Worm (Caenorhabditis elegans): ENCODE data around the gene C56G2.15.

The C56G2.15 gene

DNA sequence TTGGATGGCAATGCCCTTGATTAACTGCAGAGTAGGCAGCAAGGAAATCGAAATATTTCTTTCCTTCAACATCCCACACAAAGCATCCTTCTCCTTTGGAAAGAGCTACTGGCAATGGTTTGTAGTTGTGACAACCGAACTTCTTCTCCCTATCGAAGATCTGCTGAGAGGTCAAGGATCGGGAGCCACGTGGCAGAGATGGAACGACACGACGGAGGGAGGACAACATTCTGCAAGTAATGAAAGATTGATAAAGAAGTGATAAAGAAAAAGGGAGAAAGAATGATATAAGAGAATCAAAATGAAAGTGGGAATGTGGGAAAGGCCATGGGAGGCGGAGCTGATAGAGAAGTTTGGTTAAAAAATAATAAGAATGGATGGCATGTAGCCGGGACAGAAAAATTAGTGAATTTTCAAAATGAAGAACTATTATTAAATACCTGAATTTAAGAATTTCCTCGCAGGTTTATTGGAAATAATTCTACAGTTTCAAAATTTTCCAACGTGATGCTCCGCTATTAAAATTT is 28.1 kb upstream of the C56G2.15 start, which contains the start of gene oatr-1:
Gene oatr-1, minus strand, starts transcription at position 477 of the 527 bp plus-strand sequence.
- TF ChIP-seq mep-1 (tag; optimal IDR thresholded peaks at IDR 0.05) (no peak), cnd-1 (tag; optimal IDR thresholded peaks at IDR 0.05) (no peak), lin-13 (tag; optimal IDR thresholded peaks at IDR 0.05) (no peak), ceh-43 (GFP tag; optimal IDR thresholded peaks at IDR 0.05) (no peak), mab-5 (tag; optimal IDR thresholded peaks at IDR 0.05) (no peak), snpc-4 (tag; optimal IDR thresholded peaks at IDR 0.05) (no peak), ceh-83 (GFP tag; optimal IDR thresholded peaks at IDR 0.05) (no peak), elt-1 (tag; optimal IDR thresholded peaks at IDR 0.05; ENCODE audit: borderline replicate concordance, insufficient read depth) (no peak), nhr-76 (tag; optimal IDR thresholded peaks at IDR 0.05) (no peak), M03D4.4 (tag; optimal IDR thresholded peaks at IDR 0.05) (no peak), nhr-237 (tag; optimal IDR thresholded peaks at IDR 0.05) (no peak), ham-2 (GFP tag; optimal IDR thresholded peaks at IDR 0.05) (no peak), sptf-1 (tag; optimal IDR thresholded peaks at IDR 0.05) (no peak), unc-120 (tag; optimal IDR thresholded peaks at IDR 0.05; ENCODE audit: poor library complexity, severe bottlenecking) (no peak), hlh-1 (tag; optimal IDR thresholded peaks at IDR 0.05) (no peak), lsy-2 (tag; optimal IDR thresholded peaks at IDR 0.05) (no peak), pha-4 (tag; optimal IDR thresholded peaks at IDR 0.05) (no peak), unc-39 (tag; optimal IDR thresholded peaks at IDR 0.05) (no peak), lin-32 (GFP tag; optimal IDR thresholded peaks at IDR 0.05) (no peak), blmp-1 (tag; optimal IDR thresholded peaks at IDR 0.05) (no peak)

DNA sequence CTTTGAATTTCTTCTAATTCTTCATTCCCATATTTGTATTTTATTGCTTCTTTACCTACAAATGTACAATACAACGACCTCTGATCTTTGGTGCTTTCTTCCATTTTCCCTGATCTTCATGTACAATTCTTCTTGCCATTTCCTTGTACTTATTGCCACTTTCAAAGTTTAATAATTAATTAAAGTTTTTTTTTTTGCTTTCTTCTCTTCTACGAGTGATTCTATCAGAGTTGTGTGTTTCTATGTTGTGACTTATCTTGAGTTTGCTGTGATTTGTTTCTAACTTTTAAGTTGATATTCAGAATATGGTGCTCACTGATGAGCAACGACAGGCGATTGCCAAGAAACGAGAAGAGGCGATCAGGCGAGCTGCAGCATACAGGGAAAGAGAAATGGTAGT is 22.9 kb upstream of the C56G2.15 start, which contains the start of gene smrc-1:
Gene smrc-1, plus strand, starts transcription at position 301 of the 400 bp plus-strand sequence.
- no peak for TF ChIP-seq sem-2 (GFP tag; optimal IDR thresholded peaks at IDR 0.05)
- no peak for TF ChIP-seq ham-2 (GFP tag; optimal IDR thresholded peaks at IDR 0.05)
- TF ChIP-seq ztf-11 (tag; optimal IDR thresholded peaks at IDR 0.05), result no peak
- TF ChIP-seq mab-5 (tag; optimal IDR thresholded peaks at IDR 0.05), result no peak
- no peak for TF ChIP-seq nhr-237 (tag; optimal IDR thresholded peaks at IDR 0.05)
- TF ChIP-seq blmp-1 (tag; optimal IDR thresholded peaks at IDR 0.05), result no peak
- no peak for TF ChIP-seq unc-39 (tag; optimal IDR thresholded peaks at IDR 0.05)
- TF ChIP-seq mep-1 (tag; optimal IDR thresholded peaks at IDR 0.05), result no peak
- no peak for TF ChIP-seq zip-8 (tag; optimal IDR thresholded peaks at IDR 0.05)
- no peak for TF ChIP-seq tbx-8 (GFP tag; optimal IDR thresholded peaks at IDR 0.05)
- no peak for TF ChIP-seq hlh-1 (tag; optimal IDR thresholded peaks at IDR 0.05)
- no peak for TF ChIP-seq lin-13 (tag; optimal IDR thresholded peaks at IDR 0.05)

DNA sequence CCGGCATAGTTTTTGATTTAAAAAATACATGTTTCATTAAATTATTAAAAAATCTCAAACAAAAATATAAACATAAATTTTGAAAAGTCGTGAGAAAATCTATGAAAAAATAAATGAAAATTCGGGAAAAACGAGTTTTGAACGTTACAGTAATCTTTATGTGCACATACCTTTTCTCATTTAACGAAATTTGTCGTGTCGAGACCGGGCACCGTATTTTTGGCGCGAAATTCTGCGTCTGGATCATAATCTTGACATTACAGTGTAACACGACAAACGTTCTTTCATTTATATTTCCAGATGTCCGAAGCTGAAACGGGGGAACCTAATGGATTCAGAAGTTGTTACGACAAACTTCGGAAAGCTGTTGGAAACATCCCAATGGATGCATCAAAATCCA is 21.8 kb upstream of the C56G2.15 start, which contains the start of gene C16A3.2:
Gene C16A3.2, plus strand, starts transcription at position 301 of the 400 bp plus-strand sequence.
- TF ChIP-seq ztf-11 (tag; optimal IDR thresholded peaks at IDR 0.05) (no peak), cnd-1 (tag; optimal IDR thresholded peaks at IDR 0.05) (no peak), elt-3 (tag; optimal IDR thresholded peaks at IDR 0.05) (no peak), nhr-76 (tag; optimal IDR thresholded peaks at IDR 0.05) (no peak), ces-1 (GFP tag; optimal IDR thresholded peaks at IDR 0.05) (no peak), lsy-2 (tag; optimal IDR thresholded peaks at IDR 0.05) (no peak), snpc-4 (tag; optimal IDR thresholded peaks at IDR 0.05) (no peak), lin-32 (GFP tag; optimal IDR thresholded peaks at IDR 0.05) (no peak), flh-1 (GFP tag; optimal IDR thresholded peaks at IDR 0.05) (no peak), unc-39 (tag; optimal IDR thresholded peaks at IDR 0.05) (no peak), mls-2 (tag; optimal IDR thresholded peaks at IDR 0.05) (no peak), drap-1 (GFP tag; optimal IDR thresholded peaks at IDR 0.05) (no peak), M03D4.4 (tag; optimal IDR thresholded peaks at IDR 0.05) (no peak), nhr-2 (tag; optimal IDR thresholded peaks at IDR 0.05) (no peak), unc-62 (GFP tag; optimal IDR thresholded peaks at IDR 0.05) (no peak)

DNA sequence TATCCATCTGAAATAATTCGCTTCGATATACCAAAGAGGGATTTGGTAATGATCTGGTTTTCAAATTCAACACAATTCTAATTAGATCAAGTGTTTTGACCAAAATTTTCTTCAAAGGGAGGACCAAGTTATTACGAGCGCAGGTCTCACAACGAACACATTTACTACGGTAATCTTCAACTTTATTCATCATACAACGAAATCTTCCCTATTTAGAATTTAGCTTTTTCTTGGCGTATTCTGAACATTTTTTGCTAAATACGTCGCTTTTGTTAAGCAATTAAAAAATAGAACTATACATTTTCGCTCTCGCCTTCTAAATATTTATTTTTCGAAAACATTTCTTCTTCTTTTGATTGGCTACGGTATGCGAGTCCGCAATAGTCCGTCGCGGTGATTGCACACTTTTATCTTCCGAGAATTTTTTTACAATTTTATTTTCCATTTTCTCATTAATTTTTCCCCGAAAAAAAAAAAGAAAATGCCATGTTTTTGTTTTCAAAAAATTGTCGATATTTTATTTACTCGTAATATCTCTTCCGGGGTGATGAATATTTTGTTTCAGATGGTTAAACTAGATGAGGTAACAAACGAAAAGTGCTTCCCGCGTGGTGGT is 15.4 kb upstream of the C56G2.15 start, which contains the start of gene let-716:
Gene let-716, plus strand, starts transcription at position 566 of the 616 bp plus-strand sequence.
- no peak for TF ChIP-seq ham-2 (GFP tag; optimal IDR thresholded peaks at IDR 0.05)
- no peak for TF ChIP-seq drap-1 (GFP tag; optimal IDR thresholded peaks at IDR 0.05)
- no peak for TF ChIP-seq mab-5 (tag; optimal IDR thresholded peaks at IDR 0.05)
- TF ChIP-seq unc-120 (tag; optimal IDR thresholded peaks at IDR 0.05; ENCODE audit: poor library complexity, severe bottlenecking), result no peak
- no peak for TF ChIP-seq blmp-1 (tag; optimal IDR thresholded peaks at IDR 0.05)
- TF ChIP-seq lsy-2 (tag; optimal IDR thresholded peaks at IDR 0.05), result peak; percentile 95
